Fruit fly (Drosophila melanogaster) whole organism: ENCODE data around the gene Eig71Ei.

Source experiments
- CG8478 ChIP-seq: fragments of >200 bp; optimal IDR thresholded peaks from 2 replicates; lab custom pipeline; 2018; ENCODE audit warnings: inconsistent platforms
- Dll ChIP-seq: fragments of >200 bp; optimal IDR thresholded peaks from 2 replicates; lab custom pipeline; 2017
- EcR ChIP-seq, 2 experiments: fragments of >200 bp; optimal IDR thresholded peaks; 2 replicates each; lab custom pipeline; 2017; ENCODE audit warnings: missing biosample characterization in 2 of 2, missing genetic modification characterization in 2 of 2, missing genetic modification reagents in 2 of 2
- pan ChIP-seq: fragments of >200 bp; optimal IDR thresholded peaks from 2 replicates; lab custom pipeline; 2017
- psq ChIP-seq: fragments of >200 bp; optimal IDR thresholded peaks from 2 replicates; lab custom pipeline; 2017
- usp ChIP-seq: fragments of >200 bp; optimal IDR thresholded peaks from 2 replicates; lab custom pipeline; 2017; ENCODE audit warnings: missing biosample characterization, missing genetic modification characterization, mixed read lengths

The Eig71Ei gene

dm6 chr3L:15659341-15659740, at the start of gene Eig71Ei, which contains the start of gene Eig71Eh:
Gene Eig71Ei, plus strand, starts transcription at chr3L:15659707.
Gene Eig71Eh, minus strand, starts transcription at chr3L:15659441.
- TF ChIP-seq pan (lab: Kevin White, UChicago) (no peak), CG8478 (no peak), EcR (GFP tag; optimal IDR thresholded peaks at IDR 0.05; lab: Kevin White, UChicago) (no peak), Dll (lab: Kevin White, UChicago) (no peak), usp (GFP tag; lab: Kevin White, UChicago) (no peak), psq (no peak)

dm6 chr3L:15610109-15610508, 49.4 kb upstream of the Eig71Ei start, which contains the start of gene CG7650:
Gene CG7650, minus strand, starts transcription at chr3L:15610386.
- no peak for TF ChIP-seq Dll (lab: Kevin White, UChicago)
- no peak for TF ChIP-seq usp (GFP tag; lab: Kevin White, UChicago)

- no peak for TF ChIP-seq psq
- no peak for TF ChIP-seq pan (lab: Kevin White, UChicago)
These were observed 46.8 kb upstream of the Eig71Ei start, which contains the start of gene CG13449 for dm6 chr3L:15612728-15613127. Gene CG13449, minus strand, starts transcription at chr3L:15612828.

- TF ChIP-seq pan (lab: Kevin White, UChicago) (no peak), CG8478 (no peak), EcR (GFP tag; optimal IDR thresholded peaks at IDR 0.05; lab: Kevin White, UChicago) (no peak), Dll (lab: Kevin White, UChicago) (no peak), psq (no peak), usp (GFP tag; lab: Kevin White, UChicago) (no peak)
These were observed 43.0 kb upstream of the Eig71Ei start for dm6 chr3L:15616490-15616889.

dm6 chr3L:15616900-15617299, 42.6 kb upstream of the Eig71Ei start:
- TF ChIP-seq CG8478 (no peak), EcR (GFP tag; optimal IDR thresholded peaks at IDR 0.05; lab: Kevin White, UChicago) (no peak), psq (no peak), usp (GFP tag; lab: Kevin White, UChicago) (no peak), Dll (lab: Kevin White, UChicago) (no peak), pan (lab: Kevin White, UChicago) (no peak)

- no peak for TF ChIP-seq EcR (GFP tag; optimal IDR thresholded peaks at IDR 0.05; lab: Kevin White, UChicago)
- no peak for TF ChIP-seq CG8478
- no peak for TF ChIP-seq pan (lab: Kevin White, UChicago)
- TF ChIP-seq psq = no peak
- TF ChIP-seq usp (GFP tag; lab: Kevin White, UChicago) = no peak
- peak; percentile 84 for TF ChIP-seq Dll (lab: Kevin White, UChicago)
These were observed 39.8 kb upstream of the Eig71Ei start, which contains the start of gene Phs for dm6 chr3L:15619626-15620247. Gene Phs, plus strand, starts transcription at chr3L:15619901.

- TF ChIP-seq pan (lab: Kevin White, UChicago) (no peak), Dll (lab: Kevin White, UChicago) (no peak), CG8478 (no peak), psq (no peak), EcR (GFP tag; optimal IDR thresholded peaks at IDR 0.05; lab: Kevin White, UChicago) (no peak), usp (GFP tag; lab: Kevin White, UChicago) (no peak)
These were observed 35.4 kb upstream of the Eig71Ei start for dm6 chr3L:15624097-15624496.

- TF ChIP-seq EcR (GFP tag; optimal IDR thresholded peaks at IDR 0.05; lab: Kevin White, UChicago) = no peak
- TF ChIP-seq usp (GFP tag; lab: Kevin White, UChicago) = no peak
- TF ChIP-seq CG8478 = no peak
- no peak for TF ChIP-seq pan (lab: Kevin White, UChicago)
- no peak for TF ChIP-seq Dll (lab: Kevin White, UChicago)
- TF ChIP-seq psq = no peak
These were observed 34.4 kb upstream of the Eig71Ei start for dm6 chr3L:15624944-15625610.

dm6 chr3L:15625676-15626414, 33.7 kb upstream of the Eig71Ei start:
- TF ChIP-seq CG8478 (no peak), EcR (GFP tag; optimal IDR thresholded peaks at IDR 0.05; lab: Kevin White, UChicago) (peak; percentile 43 to 81)

dm6 chr3L:15627295-15627694, 32.2 kb upstream of the Eig71Ei start:
- TF ChIP-seq EcR (GFP tag; optimal IDR thresholded peaks at IDR 0.05; lab: Kevin White, UChicago) (no peak), CG8478 (no peak), pan (lab: Kevin White, UChicago) (no peak), Dll (lab: Kevin White, UChicago) (no peak), psq (no peak), usp (GFP tag; lab: Kevin White, UChicago) (no peak)

- TF ChIP-seq usp (GFP tag; lab: Kevin White, UChicago) (no peak), Dll (lab: Kevin White, UChicago) (no peak), psq (no peak), EcR (GFP tag; optimal IDR thresholded peaks at IDR 0.05; lab: Kevin White, UChicago) (no peak), CG8478 (no peak), pan (lab: Kevin White, UChicago) (no peak)
These were observed 28.4 kb upstream of the Eig71Ei start for dm6 chr3L:15631067-15631466.

- TF ChIP-seq CG8478 (no peak), Dll (lab: Kevin White, UChicago) (no peak), pan (lab: Kevin White, UChicago) (no peak), usp (GFP tag; lab: Kevin White, UChicago) (no peak), psq (no peak), EcR (GFP tag; optimal IDR thresholded peaks at IDR 0.05; lab: Kevin White, UChicago) (no peak)
These were observed 26.9 kb upstream of the Eig71Ei start for dm6 chr3L:15632653-15633052.
